Fruit fly (Drosophila melanogaster) whole organism, embryonic: ENCODE results near the gene CG32459.
A peak's percentile ranks its signal among the peaks of the same experiment; 100 is the strongest.

Experiments used
- Ada2b ChIP-seq: fragments of 200-800 bp; sonication (Bioruptor generic); IDR thresholded peaks from 2 replicates; pipeline ENCODE4 v1.3.6; 2022; ENCODE audit warnings: missing biosample characterization, missing genetic modification characterization
- Awh ChIP-seq: fragments of 200-800 bp; sonication (Bioruptor generic); IDR thresholded peaks from 2 replicates; pipeline ENCODE4, ENCODE4 v1.3.6; 2022; ENCODE audit warnings: missing biosample characterization, missing genetic modification characterization
- CG10462 ChIP-seq: fragments of 200-800 bp; sonication (Bioruptor generic); optimal IDR thresholded peaks from 2 replicates; lab custom pipeline; 2016; ENCODE audit warnings: missing biosample characterization, missing genetic modification characterization
- CG11398 ChIP-seq: fragments of 200-800 bp; sonication (Bioruptor generic); optimal IDR thresholded peaks from 2 replicates; lab custom pipeline; 2016; ENCODE audit warnings: missing biosample characterization, missing genetic modification characterization
- CG11504 ChIP-seq: fragments of 200-800 bp; sonication (Bioruptor generic); optimal IDR thresholded peaks from 3 replicates; lab custom pipeline; 2019; ENCODE audit warnings: missing biosample characterization, mild to moderate bottlenecking, missing genetic modification characterization, moderate library complexity
- CG12071 ChIP-seq: fragments of 200-800 bp; sonication (Bioruptor generic); optimal IDR thresholded peaks from 3 replicates; lab custom pipeline; 2018; ENCODE audit warnings: missing biosample characterization, mild to moderate bottlenecking, missing genetic modification characterization
- CG12104 ChIP-seq: fragments of 200-800 bp; sonication (Bioruptor generic); optimal IDR thresholded peaks from 3 replicates; lab custom pipeline; 2016; ENCODE audit warnings: missing biosample characterization, missing genetic modification characterization
- CG12155 ChIP-seq: fragments of 200-800 bp; sonication (Bioruptor generic); optimal IDR thresholded peaks from 3 replicates; lab custom pipeline; 2016; ENCODE audit warnings: missing biosample characterization, missing genetic modification characterization
- CG12219 ChIP-seq: fragments of 200-800 bp; sonication (Bioruptor generic); optimal IDR thresholded peaks from 3 replicates; lab custom pipeline; 2018; ENCODE audit warnings: missing biosample characterization, mild to moderate bottlenecking, missing genetic modification characterization
- CG13624 ChIP-seq: fragments of 200-800 bp; sonication (Bioruptor generic); optimal IDR thresholded peaks from 2 replicates; lab custom pipeline; 2016; ENCODE audit warnings: missing biosample characterization, missing genetic modification characterization
- CG14014 ChIP-seq: fragments of 200-800 bp; sonication (Bioruptor generic); IDR thresholded peaks from 2 replicates; pipeline ENCODE4 v1.3.6; 2022; ENCODE audit warnings: missing biosample characterization, missing genetic modification characterization
- CG18764 ChIP-seq: fragments of 200-800 bp; sonication (Bioruptor generic); optimal IDR thresholded peaks from 3 replicates; lab custom pipeline; 2016; ENCODE audit warnings: missing biosample characterization, missing genetic modification characterization
- CG2120 ChIP-seq: fragments of 200-800 bp; sonication (Bioruptor generic); optimal IDR thresholded peaks from 3 replicates; lab custom pipeline; 2016; ENCODE audit warnings: missing biosample characterization, missing genetic modification characterization
- CG32772 ChIP-seq: fragments of 200-800 bp; sonication (Bioruptor generic); IDR thresholded peaks from 2 replicates; pipeline ENCODE4 v1.3.6; 2022; ENCODE audit warnings: missing biosample characterization, missing genetic modification characterization
- CG33557 ChIP-seq: fragments of 200-800 bp; sonication (Bioruptor generic); optimal IDR thresholded peaks from 2 replicates; lab custom pipeline; 2019; ENCODE audit warnings: missing biosample characterization, mild to moderate bottlenecking, missing genetic modification characterization, moderate library complexity
- CG4282 ChIP-seq: fragments of 200-800 bp; sonication (Bioruptor generic); optimal IDR thresholded peaks from 2 replicates; lab custom pipeline; 2016; ENCODE audit warnings: missing biosample characterization, missing genetic modification characterization
- CG4730 ChIP-seq: fragments of 200-800 bp; sonication (Bioruptor generic); IDR thresholded peaks from 2 replicates; pipeline ENCODE4 v1.3.6; 2022; ENCODE audit warnings: missing biosample characterization, missing genetic modification characterization
- CG5245 ChIP-seq: fragments of 200-800 bp; sonication (Bioruptor generic); optimal IDR thresholded peaks from 3 replicates; lab custom pipeline; 2016; ENCODE audit warnings: missing biosample characterization, missing genetic modification characterization
- CG6175 ChIP-seq: fragments of 200-800 bp; sonication (Bioruptor generic); IDR thresholded peaks from 3 replicates; pipeline ENCODE4 v1.3.6; 2022; ENCODE audit warnings: missing biosample characterization, missing genetic modification characterization
- CG7357 ChIP-seq: fragments of 200-800 bp; sonication (Bioruptor generic); IDR thresholded peaks from 3 replicates; pipeline ENCODE4 v1.3.6; 2022; ENCODE audit warnings: missing biosample characterization, missing genetic modification characterization
- CG8089 ChIP-seq: fragments of 200-800 bp; sonication (Bioruptor generic); optimal IDR thresholded peaks from 3 replicates; lab custom pipeline; 2016; ENCODE audit warnings: missing biosample characterization, missing genetic modification characterization
- CG8478 ChIP-seq: fragments of >200 bp; optimal IDR thresholded peaks from 2 replicates; lab custom pipeline; 2018
- CHES-1-like ChIP-seq: fragments of 200-800 bp; sonication (Bioruptor generic); optimal IDR thresholded peaks from 2 replicates; lab custom pipeline; 2016; ENCODE audit warnings: missing biosample characterization, missing genetic modification characterization
- Dek ChIP-seq: fragments of 200-800 bp; sonication (Bioruptor generic); optimal IDR thresholded peaks from 3 replicates; lab custom pipeline; 2019; ENCODE audit warnings: missing biosample characterization, mild to moderate bottlenecking, missing genetic modification characterization, moderate library complexity
- Drgx ChIP-seq: fragments of 200-800 bp; sonication (Bioruptor generic); IDR thresholded peaks from 2 replicates; pipeline ENCODE4 v1.3.6; 2022; ENCODE audit warnings: missing biosample characterization, missing genetic modification characterization
- E2f2 ChIP-seq: fragments of 200-800 bp; sonication (Bioruptor generic); IDR thresholded peaks from 2 replicates; pipeline ENCODE4 v1.3.6; 2022; ENCODE audit warnings: missing biosample characterization, missing genetic modification characterization
- Eip74EF ChIP-seq, 2 experiments: fragments of 200-800 bp in 1 of 2; fragments of >200 bp in 1 of 2; sonication (Bioruptor generic) in 1 of 2; optimal IDR thresholded peaks; 2 replicates each; lab custom pipeline; 2017 to 2019; ENCODE audit warnings: missing biosample characterization in 2 of 2, missing genetic modification characterization in 2 of 2, mild to moderate bottlenecking in 1 of 2, moderate library complexity in 1 of 2
- Ets97D ChIP-seq: fragments of 200-800 bp; sonication (Bioruptor generic); optimal IDR thresholded peaks from 3 replicates; lab custom pipeline; 2016; ENCODE audit warnings: missing biosample characterization, missing genetic modification characterization
- GATAe ChIP-seq: fragments of 200-800 bp; sonication (Bioruptor generic); conservative IDR thresholded peaks from 2 replicates; pipeline ENCODE4 v1.3.6; 2022; ENCODE audit warnings: missing biosample characterization, missing genetic modification characterization
- Hand ChIP-seq: fragments of 200-800 bp; sonication (Bioruptor generic); optimal IDR thresholded peaks from 2 replicates; lab custom pipeline; 2017; ENCODE audit warnings: mild to moderate bottlenecking, missing biosample characterization, missing genetic modification reagents, missing genetic modification characterization
- Lhr ChIP-seq: fragments of 200-800 bp; sonication (Bioruptor generic); optimal IDR thresholded peaks from 3 replicates; lab custom pipeline; 2017; ENCODE audit warnings: mild to moderate bottlenecking, missing biosample characterization, missing genetic modification reagents, missing genetic modification characterization
- Myb ChIP-seq: fragments of 200-800 bp; sonication (Bioruptor generic); optimal IDR thresholded peaks from 2 replicates; lab custom pipeline; 2016; ENCODE audit warnings: missing biosample characterization, missing genetic modification characterization
- Six4 ChIP-seq: fragments of 200-800 bp; sonication (Bioruptor generic); optimal IDR thresholded peaks from 2 replicates; lab custom pipeline; 2016; ENCODE audit warnings: missing biosample characterization, missing genetic modification characterization
- ac ChIP-seq: fragments of 200-800 bp; sonication (Bioruptor generic); optimal IDR thresholded peaks from 3 replicates; lab custom pipeline; 2017; ENCODE audit warnings: missing biosample characterization, mild to moderate bottlenecking, missing genetic modification characterization
- ato ChIP-seq: fragments of 200-800 bp; sonication (Bioruptor generic); IDR thresholded peaks from 2 replicates; pipeline ENCODE4 v1.3.6; 2022; ENCODE audit warnings: missing biosample characterization, missing genetic modification characterization; ENCODE audit not compliant: partially characterized antibody
- da ChIP-seq: fragments of 200-800 bp; sonication (Bioruptor generic); optimal IDR thresholded peaks from 2 replicates; lab custom pipeline; 2016; ENCODE audit warnings: missing biosample characterization, missing genetic modification characterization
- dimm ChIP-seq: fragments of 200-800 bp; sonication (Bioruptor generic); IDR thresholded peaks from 2 replicates; pipeline ENCODE4 v1.3.6; 2022; ENCODE audit warnings: missing biosample characterization, missing genetic modification characterization
- dmrt11E ChIP-seq: fragments of 200-800 bp; sonication (Bioruptor generic); optimal IDR thresholded peaks from 3 replicates; lab custom pipeline; 2018; ENCODE audit warnings: missing biosample characterization, mild to moderate bottlenecking, missing genetic modification characterization, moderate library complexity
- ems ChIP-seq: fragments of 200-800 bp; sonication (Bioruptor generic); optimal IDR thresholded peaks from 3 replicates; lab custom pipeline; 2016; ENCODE audit warnings: missing biosample characterization, missing genetic modification characterization
- fd96Cb ChIP-seq: fragments of 200-800 bp; sonication (Bioruptor generic); optimal IDR thresholded peaks from 2 replicates; lab custom pipeline; 2018; ENCODE audit warnings: missing biosample characterization, mild to moderate bottlenecking, missing genetic modification characterization, moderate library complexity
- gsb ChIP-seq: fragments of 200-800 bp; sonication (Bioruptor generic); IDR thresholded peaks from 2 replicates; pipeline ENCODE4 v1.3.6; 2022; ENCODE audit warnings: missing biosample characterization, missing genetic modification characterization
- nerfin-1 ChIP-seq: fragments of 200-800 bp; sonication (Bioruptor generic); optimal IDR thresholded peaks from 3 replicates; lab custom pipeline; 2019; ENCODE audit warnings: missing biosample characterization, mild to moderate bottlenecking, missing genetic modification characterization, moderate library complexity
- phol ChIP-seq: fragments of 200-800 bp; sonication (Bioruptor generic); optimal IDR thresholded peaks from 3 replicates; lab custom pipeline; 2018; ENCODE audit warnings: missing biosample characterization, mild to moderate bottlenecking, missing genetic modification characterization, moderate library complexity
- rib ChIP-seq: fragments of 200-800 bp; sonication (Bioruptor generic); IDR thresholded peaks from 2 replicates; pipeline ENCODE4 v1.3.6; 2022; ENCODE audit warnings: missing biosample characterization, missing genetic modification characterization
- salm ChIP-seq: fragments of 200-800 bp; sonication (Bioruptor generic); optimal IDR thresholded peaks from 2 replicates; lab custom pipeline; 2018; ENCODE audit warnings: missing biosample characterization, mild to moderate bottlenecking, missing genetic modification characterization
- schlank ChIP-seq: fragments of 200-800 bp; sonication (Bioruptor generic); optimal IDR thresholded peaks from 2 replicates; lab custom pipeline; 2018; ENCODE audit warnings: missing biosample characterization, mild to moderate bottlenecking, missing genetic modification characterization
- sens ChIP-seq: fragments of 200-800 bp; sonication (Bioruptor generic); peaks from one replicate; lab custom pipeline; 2016; ENCODE audit warnings: missing biosample characterization, missing genetic modification characterization
- shn ChIP-seq: fragments of 200-800 bp; sonication (Bioruptor generic); optimal IDR thresholded peaks from 3 replicates; lab custom pipeline; 2016; ENCODE audit warnings: missing biosample characterization, missing genetic modification characterization
- ssp ChIP-seq: fragments of 200-800 bp; sonication (Bioruptor generic); IDR thresholded peaks from 2 replicates; pipeline ENCODE4 v1.3.6; 2022; ENCODE audit warnings: missing biosample characterization, missing genetic modification characterization
- stwl ChIP-seq: fragments of 200-800 bp; sonication (Bioruptor generic); optimal IDR thresholded peaks from 3 replicates; lab custom pipeline; 2018; ENCODE audit warnings: missing biosample characterization, mild to moderate bottlenecking, missing genetic modification characterization, moderate library complexity
- tna ChIP-seq: fragments of 200-800 bp; sonication (Bioruptor generic); IDR thresholded peaks from 2 replicates; pipeline ENCODE4 v1.3.6; 2022; ENCODE audit warnings: missing biosample characterization, missing genetic modification characterization; ENCODE audit not compliant: partially characterized antibody

CG32459 gene

dm6 chr3L:22878723-22879343 lies 23.0 kb upstream of the CG32459 start, which contains the start of the genes Chro and Ssl1 (continued):
- TF ChIP-seq Lhr: peak; percentile 100
- TF ChIP-seq CG5245 (GFP tag; lab: Kevin White, UChicago): peak; percentile 100
- TF ChIP-seq CG6175 (GFP tag; lab: Robert Waterston, UW): peak; percentile 99
- TF ChIP-seq ems (GFP tag; lab: Kevin White, UChicago): peak; percentile 100
- TF ChIP-seq Eip74EF (GFP tag; optimal IDR thresholded peaks at IDR 0.05; lab: Kevin White, UChicago): peak in 1 of 2 experiments; percentile 100
- TF ChIP-seq CG8478 (lab: Kevin White, UChicago): no peak
- TF ChIP-seq phol (tag; lab: Kevin White, UChicago): peak; percentile 100
- peak; percentile 100 for TF ChIP-seq Six4 (GFP tag; lab: Kevin White, UChicago)
- peak; percentile 99 for TF ChIP-seq GATAe (GFP tag; lab: Robert Waterston, UW)
- TF ChIP-seq CG12219 (GFP tag; lab: Kevin White, UChicago): peak; percentile 100
- peak; percentile 100 for TF ChIP-seq CG4730 (GFP tag; lab: Robert Waterston, UW)
- peak; percentile 100 for TF ChIP-seq ac (GFP tag; lab: Kevin White, UChicago)
- peak; percentile 100 for TF ChIP-seq CG18764 (GFP tag; lab: Kevin White, UChicago)
- peak; percentile 100 for TF ChIP-seq fd96Cb
- peak; percentile 99 for TF ChIP-seq CG11504 (tag; lab: Kevin White, UChicago)
- TF ChIP-seq CG33557 (GFP tag; lab: Kevin White, UChicago): peak; percentile 99
- TF ChIP-seq CG14014: peak; percentile 100
- TF ChIP-seq Ets97D (GFP tag; lab: Kevin White, UChicago): peak; percentile 98
- TF ChIP-seq Myb (GFP tag; lab: Kevin White, UChicago): peak; percentile 98
- peak; percentile 100 for TF ChIP-seq shn (GFP tag; lab: Kevin White, UChicago)
- peak; percentile 99 for TF ChIP-seq Hand
- TF ChIP-seq CG7357 (GFP tag; lab: Robert Waterston, UW): peak; percentile 99
- peak; percentile 100 for TF ChIP-seq Dek (tag; lab: Kevin White, UChicago)
- TF ChIP-seq CG12104 (GFP tag; lab: Kevin White, UChicago): peak; percentile 100
- TF ChIP-seq dimm (GFP tag; lab: Robert Waterston, UW): peak; percentile 99
- peak; percentile 92 for TF ChIP-seq stwl (tag; lab: Kevin White, UChicago)
- TF ChIP-seq CG8089 (GFP tag; lab: Kevin White, UChicago): peak; percentile 100
- peak; percentile 100 for TF ChIP-seq CG10462
- TF ChIP-seq CG13624 (GFP tag; lab: Kevin White, UChicago): peak; percentile 100
- TF ChIP-seq CG4282: peak; percentile 100
- TF ChIP-seq ato (GFP tag; lab: Robert Waterston, UW): no peak
- peak; percentile 99 for TF ChIP-seq gsb (GFP tag; lab: Robert Waterston, UW)
- peak; percentile 99 for TF ChIP-seq nerfin-1 (tag; lab: Kevin White, UChicago)
- peak; percentile 100 for TF ChIP-seq Awh (GFP tag; lab: Robert Waterston, UW)
- peak; percentile 100 for TF ChIP-seq salm (tag; lab: Kevin White, UChicago)
- peak; percentile 100 for TF ChIP-seq Drgx (GFP tag; lab: Robert Waterston, UW)
- peak; percentile 100 for TF ChIP-seq CG12071 (GFP tag; lab: Kevin White, UChicago)
- TF ChIP-seq dmrt11E (tag; lab: Kevin White, UChicago): peak; percentile 100
- peak; percentile 96 for TF ChIP-seq E2f2 (GFP tag; lab: Robert Waterston, UW)
- peak; percentile 100 for TF ChIP-seq CG11398 (GFP tag; lab: Kevin White, UChicago)
- TF ChIP-seq tna (GFP tag; lab: Robert Waterston, UW): 0 out of 2 replicates have a peak, but pooled peaks have one; percentile 44
- peak; percentile 100 for TF ChIP-seq CHES-1-like (GFP tag; lab: Kevin White, UChicago)
- peak; percentile 100 for TF ChIP-seq da (GFP tag; lab: Kevin White, UChicago)
- peak; percentile 98 for TF ChIP-seq ssp
- TF ChIP-seq sens (GFP tag; lab: Kevin White, UChicago): peak; percentile 100
- peak; percentile 99 for TF ChIP-seq schlank (tag; lab: Kevin White, UChicago)
- peak; percentile 99 for TF ChIP-seq CG12155 (GFP tag; lab: Kevin White, UChicago)
- TF ChIP-seq Ada2b: peak; percentile 100
- TF ChIP-seq rib (GFP tag; lab: Robert Waterston, UW): peak; percentile 99
- TF ChIP-seq CG2120: peak; percentile 100
- peak; percentile 100 for TF ChIP-seq CG32772 (GFP tag; lab: Robert Waterston, UW)
